Worm (Caenorhabditis elegans) whole organism, L4 larva: Measurements from ENCODE around the gene C35B1.2.

ENCODE experiments used
- ZK337.2 ChIP-seq: fragments of 200-800 bp; sonication (Bioruptor generic); IDR thresholded peaks from 2 replicates; pipeline ENCODE4 v1.3.6; 2022; ENCODE audit warnings: missing genetic modification reagents, missing genetic modification characterization, missing compliant biosample characterization
- aly-2 ChIP-seq: sonication (generic microtip); optimal IDR thresholded peaks from 2 replicates; lab custom pipeline; 2018; ENCODE audit warnings: missing biosample characterization, missing genetic modification characterization
- nhr-10 ChIP-seq: fragments of 150-350 bp; optimal IDR thresholded peaks from 2 replicates; lab custom pipeline; 2014; ENCODE audit warnings: missing biosample characterization, missing genetic modification characterization
- nhr-76 ChIP-seq: fragments of 150-350 bp; optimal IDR thresholded peaks from 2 replicates; lab custom pipeline; 2014; ENCODE audit warnings: missing biosample characterization, missing genetic modification characterization
- nhr-77 ChIP-seq: fragments of 150-350 bp; optimal IDR thresholded peaks from 2 replicates; lab custom pipeline; 2014; ENCODE audit warnings: missing biosample characterization, missing genetic modification characterization
- pha-4 ChIP-seq, 2 experiments: fragments of 150-350 bp in 1 of 2; fragments of 200-800 bp in 1 of 2; sonication (Bioruptor generic) in 1 of 2; IDR thresholded peaks in 1 of 2; optimal IDR thresholded peaks in 1 of 2; 2 replicates each; pipeline versions ENCODE4 v1.3.6 to Lab custom; 2014 to 2022; ENCODE audit warnings: missing genetic modification characterization in 2 of 2, missing genetic modification reagents in 2 of 2, missing biosample characterization in 1 of 2, missing compliant biosample characterization in 1 of 2
- unc-62 ChIP-seq, 3 experiments: fragments of 150-350 bp in 1 of 3; sonication (generic microtip); optimal IDR thresholded peaks in 2 of 3; peaks in 1 of 3; 1 replicate in 1 of 3; 2 replicates in 2 of 3; lab custom pipeline; 2014 to 2017; ENCODE audit warnings: missing biosample characterization in 3 of 3, missing genetic modification characterization in 3 of 3, missing genetic modification reagents in 3 of 3, missing genotype in 1 of 3

ce11 chrIV:4055297-4055696, 30.7 kb upstream of the C35B1.2 start:
- no peak for TF ChIP-seq aly-2 (tag; lab: Kevin White, UChicago)
- no peak for TF ChIP-seq nhr-77 (tag; lab: Kevin White, UChicago)
- TF ChIP-seq nhr-76 (tag; lab: Kevin White, UChicago) = no peak
- no peak for TF ChIP-seq ZK337.2 (GFP tag; lab: Robert Waterston, UW)
- peak in 1 of 2 experiments; percentile 11 for TF ChIP-seq unc-62 (GFP tag; optimal IDR thresholded peaks at IDR 0.05 in 1 of 2; lab: Kevin White, UChicago)
- no peak for TF ChIP-seq unc-62 (tag; optimal IDR thresholded peaks at IDR 0.05; lab: Kevin White, UChicago)
- no peak for TF ChIP-seq nhr-10 (tag; lab: Kevin White, UChicago)
- TF ChIP-seq pha-4 (GFP tag; IDR thresholded peaks at IDR 0.05; lab: Robert Waterston, UW) = no peak
- no peak for TF ChIP-seq pha-4 (tag; optimal IDR thresholded peaks at IDR 0.05; lab: Kevin White, UChicago)
